Fruit fly (Drosophila melanogaster) whole organism, embryonic: ENCODE measurements around the gene CG10252.

Source experiments
- Ada2b ChIP-seq: fragments of 200-800 bp; sonication (Bioruptor generic); IDR thresholded peaks from 2 replicates; pipeline ENCODE4 v1.3.6; 2022; ENCODE audit warnings: missing biosample characterization, missing genetic modification characterization
- Atf6 ChIP-seq: fragments of 200-800 bp; sonication (Bioruptor generic); IDR thresholded peaks from 2 replicates; pipeline ENCODE4 v1.3.6; 2022; ENCODE audit warnings: missing biosample characterization, missing genetic modification characterization
- CG11398 ChIP-seq: fragments of 200-800 bp; sonication (Bioruptor generic); optimal IDR thresholded peaks from 2 replicates; lab custom pipeline; 2016; ENCODE audit warnings: missing biosample characterization, missing genetic modification characterization
- CG12236 ChIP-seq: fragments of 200-800 bp; sonication (Bioruptor generic); optimal IDR thresholded peaks from 2 replicates; lab custom pipeline; 2016; ENCODE audit warnings: missing biosample characterization, missing genetic modification characterization
- CG13775 ChIP-seq: fragments of 200-800 bp; sonication (Bioruptor generic); optimal IDR thresholded peaks from 3 replicates; lab custom pipeline; 2017; ENCODE audit warnings: missing biosample characterization, mild to moderate bottlenecking, missing genetic modification characterization
- CG17912 ChIP-seq: fragments of 200-800 bp; sonication (Bioruptor generic); optimal IDR thresholded peaks from 2 replicates; lab custom pipeline; 2018; ENCODE audit warnings: missing biosample characterization, mild to moderate bottlenecking, missing genetic modification characterization
- CG18599 ChIP-seq: fragments of 200-800 bp; sonication (Bioruptor generic); optimal IDR thresholded peaks from 3 replicates; lab custom pipeline; 2017; ENCODE audit warnings: missing biosample characterization, missing genetic modification characterization, mild to moderate bottlenecking, moderate library complexity, missing genetic modification reagents
- CG30020 ChIP-seq: fragments of 200-800 bp; optimal IDR thresholded peaks from 2 replicates; lab custom pipeline; 2019; ENCODE audit warnings: missing biosample characterization, mild to moderate bottlenecking, missing genetic modification characterization, moderate library complexity
- CG31224 ChIP-seq: fragments of 200-800 bp; sonication (Bioruptor generic); IDR thresholded peaks from 2 replicates; pipeline ENCODE4 v1.3.6; 2022; ENCODE audit warnings: missing biosample characterization, missing genetic modification characterization
- CG3163 ChIP-seq: fragments of 200-800 bp; sonication (Bioruptor generic); optimal IDR thresholded peaks from 3 replicates; lab custom pipeline; 2016; ENCODE audit warnings: missing biosample characterization, missing genetic modification characterization
- CG34376 ChIP-seq: fragments of 200-800 bp; sonication (Bioruptor generic); optimal IDR thresholded peaks from 2 replicates; lab custom pipeline; 2018; ENCODE audit warnings: missing biosample characterization, mild to moderate bottlenecking, missing genetic modification characterization
- CG8290 ChIP-seq, 3 experiments: fragments of 200-800 bp; sonication (Bioruptor generic); optimal IDR thresholded peaks; 2 replicates each; lab custom pipeline; 2016 to 2019; ENCODE audit warnings: missing biosample characterization in 3 of 3, missing genetic modification characterization in 3 of 3, mild to moderate bottlenecking in 2 of 3, moderate library complexity in 1 of 3
- CTCF ChIP-seq: fragments of 200-800 bp; sonication (Bioruptor generic); optimal IDR thresholded peaks from 2 replicates; lab custom pipeline; 2017; ENCODE audit warnings: missing biosample characterization, mild to moderate bottlenecking, missing genetic modification characterization, moderate library complexity
- D19B ChIP-seq: fragments of 200-800 bp; sonication (Bioruptor generic); optimal IDR thresholded peaks from 2 replicates; lab custom pipeline; 2017; ENCODE audit warnings: missing biosample characterization, mild to moderate bottlenecking, missing genetic modification characterization
- GATAe ChIP-seq: fragments of 200-800 bp; sonication (Bioruptor generic); conservative IDR thresholded peaks from 2 replicates; pipeline ENCODE4 v1.3.6; 2022; ENCODE audit warnings: missing biosample characterization, missing genetic modification characterization
- HLHmδ ChIP-seq: fragments of 200-800 bp; sonication (Bioruptor generic); optimal IDR thresholded peaks from 2 replicates; lab custom pipeline; 2018; ENCODE audit warnings: missing biosample characterization, mild to moderate bottlenecking, missing genetic modification characterization, moderate library complexity
- HmgD ChIP-seq: fragments of 200-800 bp; sonication (Bioruptor generic); optimal IDR thresholded peaks from 3 replicates; lab custom pipeline; 2016; ENCODE audit warnings: missing biosample characterization, missing genetic modification characterization
- HmgZ ChIP-seq: fragments of 200-800 bp; sonication (Bioruptor generic); optimal IDR thresholded peaks from 2 replicates; lab custom pipeline; 2018; ENCODE audit warnings: missing biosample characterization, mild to moderate bottlenecking, missing genetic modification characterization
- Hmr ChIP-seq: fragments of 200-800 bp; sonication (Bioruptor generic); optimal IDR thresholded peaks from 3 replicates; lab custom pipeline; 2017; ENCODE audit warnings: mild to moderate bottlenecking, missing biosample characterization, missing genetic modification reagents, missing genetic modification characterization
- Hr51 ChIP-seq, 2 experiments: fragments of 200-800 bp; sonication (Bioruptor generic); optimal IDR thresholded peaks; 2 replicates in 1 of 2; 3 replicates in 1 of 2; lab custom pipeline; 2016 to 2018; ENCODE audit warnings: missing biosample characterization in 2 of 2, missing genetic modification characterization in 2 of 2, mild to moderate bottlenecking in 1 of 2, moderate library complexity in 1 of 2
- Lim3 ChIP-seq: fragments of 200-800 bp; sonication (Bioruptor generic); IDR thresholded peaks from 2 replicates; pipeline ENCODE4 v1.3.6; 2022; ENCODE audit warnings: missing biosample characterization, missing genetic modification characterization
- Mad ChIP-seq: fragments of 200-800 bp; sonication (Bioruptor generic); optimal IDR thresholded peaks from 2 replicates; lab custom pipeline; 2016; ENCODE audit warnings: missing biosample characterization, missing genetic modification characterization
- Meics ChIP-seq: fragments of 200-800 bp; sonication (Bioruptor generic); optimal IDR thresholded peaks from 2 replicates; lab custom pipeline; 2017; ENCODE audit warnings: missing biosample characterization, mild to moderate bottlenecking, missing genetic modification characterization
- Mrtf ChIP-seq: fragments of 200-800 bp; sonication (Bioruptor generic); IDR thresholded peaks from 3 replicates; pipeline ENCODE4 v1.3.6; 2022; ENCODE audit warnings: missing biosample characterization, missing genetic modification characterization
- Myb ChIP-seq: fragments of 200-800 bp; sonication (Bioruptor generic); optimal IDR thresholded peaks from 2 replicates; lab custom pipeline; 2016; ENCODE audit warnings: missing biosample characterization, missing genetic modification characterization
- Nf-YB ChIP-seq: fragments of 200-800 bp; sonication (Bioruptor generic); optimal IDR thresholded peaks from 3 replicates; lab custom pipeline; 2019; ENCODE audit warnings: missing biosample characterization, mild to moderate bottlenecking, missing genetic modification characterization, moderate library complexity
- Oaz ChIP-seq: fragments of 200-800 bp; sonication (Bioruptor generic); IDR thresholded peaks from 2 replicates; pipeline ENCODE4 v1.3.6; 2022; ENCODE audit warnings: missing biosample characterization, missing genetic modification characterization
- PHDP ChIP-seq: fragments of 200-800 bp; sonication (Bioruptor generic); optimal IDR thresholded peaks from 3 replicates; lab custom pipeline; 2018; ENCODE audit warnings: missing biosample characterization, mild to moderate bottlenecking, missing genetic modification characterization, moderate library complexity
- Spps ChIP-seq: fragments of 200-800 bp; sonication (Bioruptor generic); optimal IDR thresholded peaks from 2 replicates; lab custom pipeline; 2018; ENCODE audit warnings: missing biosample characterization, mild to moderate bottlenecking, missing genetic modification characterization
- Usf ChIP-seq: fragments of 200-800 bp; sonication (Bioruptor generic); optimal IDR thresholded peaks from 2 replicates; lab custom pipeline; 2017; ENCODE audit warnings: missing genotype, missing biosample characterization, missing genetic modification characterization
- bbx ChIP-seq: fragments of 200-800 bp; sonication (Bioruptor generic); IDR thresholded peaks from 2 replicates; pipeline ENCODE4 v1.3.6; 2022; ENCODE audit warnings: missing biosample characterization, missing genetic modification characterization; ENCODE audit not compliant: partially characterized antibody
- chinmo ChIP-seq: fragments of 200-800 bp; sonication (Bioruptor generic); IDR thresholded peaks from 4 replicates; pipeline ENCODE4 v1.3.6; 2022; ENCODE audit warnings: missing biosample characterization, missing genetic modification characterization; ENCODE audit not compliant: partially characterized antibody
- ems ChIP-seq: fragments of 200-800 bp; sonication (Bioruptor generic); optimal IDR thresholded peaks from 3 replicates; lab custom pipeline; 2016; ENCODE audit warnings: missing biosample characterization, missing genetic modification characterization
- exex ChIP-seq: fragments of 200-800 bp; sonication (Bioruptor generic); optimal IDR thresholded peaks from 4 replicates; lab custom pipeline; 2018; ENCODE audit warnings: missing biosample characterization, mild to moderate bottlenecking, missing genetic modification characterization, moderate library complexity
- hkb ChIP-seq, 2 experiments: fragments of 200-800 bp in 1 of 2; fragments of >200 bp in 1 of 2; sonication (Bioruptor generic) in 1 of 2; IDR thresholded peaks in 1 of 2; optimal IDR thresholded peaks in 1 of 2; 2 replicates each; pipeline versions ENCODE4 v1.3.6 to Lab custom; 2017 to 2022; ENCODE audit warnings: missing biosample characterization in 1 of 2, missing genetic modification characterization in 1 of 2
- kah ChIP-seq: fragments of 200-800 bp; sonication (Bioruptor generic); optimal IDR thresholded peaks from 2 replicates; lab custom pipeline; 2018; ENCODE audit warnings: missing biosample characterization, mild to moderate bottlenecking, missing genetic modification characterization
- pros ChIP-seq: fragments of 200-800 bp; sonication (Bioruptor generic); optimal IDR thresholded peaks from 3 replicates; lab custom pipeline; 2019; ENCODE audit warnings: missing biosample characterization, mild to moderate bottlenecking, missing genetic modification characterization, moderate library complexity
- pzg ChIP-seq: fragments of 200-800 bp; sonication (Bioruptor generic); optimal IDR thresholded peaks from 3 replicates; lab custom pipeline; 2018; ENCODE audit warnings: missing biosample characterization, mild to moderate bottlenecking, missing genetic modification characterization, moderate library complexity
- rib ChIP-seq: fragments of 200-800 bp; sonication (Bioruptor generic); IDR thresholded peaks from 2 replicates; pipeline ENCODE4 v1.3.6; 2022; ENCODE audit warnings: missing biosample characterization, missing genetic modification characterization
- row ChIP-seq: fragments of 200-800 bp; sonication (Bioruptor generic); IDR thresholded peaks from 3 replicates; pipeline ENCODE4 v1.3.6; 2022; ENCODE audit warnings: missing biosample characterization, missing genetic modification characterization
- salm ChIP-seq: fragments of 200-800 bp; sonication (Bioruptor generic); optimal IDR thresholded peaks from 2 replicates; lab custom pipeline; 2018; ENCODE audit warnings: missing biosample characterization, mild to moderate bottlenecking, missing genetic modification characterization
- stc ChIP-seq: fragments of 200-800 bp; sonication (Bioruptor generic); IDR thresholded peaks from 2 replicates; pipeline ENCODE4 v1.3.6; 2022; ENCODE audit warnings: missing biosample characterization, missing genetic modification characterization
- unpg ChIP-seq: fragments of 200-800 bp; sonication (Bioruptor generic); optimal IDR thresholded peaks from 3 replicates; lab custom pipeline; 2018; ENCODE audit warnings: missing biosample characterization, mild to moderate bottlenecking, missing genetic modification characterization, moderate library complexity
- wek ChIP-seq: fragments of 200-800 bp; sonication (Bioruptor generic); optimal IDR thresholded peaks from 3 replicates; lab custom pipeline; 2018; ENCODE audit warnings: missing biosample characterization, mild to moderate bottlenecking, missing genetic modification characterization, moderate library complexity
- z ChIP-seq: fragments of 200-800 bp; sonication (Bioruptor generic); IDR thresholded peaks from 3 replicates; pipeline ENCODE4 v1.3.6; 2022; ENCODE audit warnings: missing biosample characterization, missing genetic modification characterization
- zfh1 ChIP-seq: fragments of 200-800 bp; sonication (Bioruptor generic); IDR thresholded peaks from 3 replicates; pipeline ENCODE4 v1.3.6; 2022; ENCODE audit warnings: missing biosample characterization, missing genetic modification characterization

Gene CG10252

dm6 chr3R:23724843-23725506, 28.9 kb upstream of the CG10252 start (continued):
- TF ChIP-seq chinmo (GFP tag; lab: Robert Waterston, UW) (0 out of 4 replicates have a peak, but pooled peaks have one; percentile 16), rib (GFP tag; lab: Robert Waterston, UW) (peak; percentile 70; the same call in 1 of the 2 replicates), GATAe (GFP tag; lab: Robert Waterston, UW) (peak; percentile 87), exex (tag; lab: Kevin White, UChicago) (peak; percentile 99), Hmr (peak; percentile 23), CG34376 (peak; percentile 85), pzg (GFP tag; lab: Kevin White, UChicago) (no peak), Atf6 (GFP tag; lab: Robert Waterston, UW) (0 out of 2 replicates have a peak, but pooled peaks have one; percentile 31), row (GFP tag; lab: Robert Waterston, UW) (0 out of 3 replicates have a peak, but pooled peaks have one; percentile 16), HmgZ (tag; lab: Kevin White, UChicago) (peak; percentile 2), CG12236 (no peak), wek (GFP tag; lab: Kevin White, UChicago) (no peak)
- TF ChIP-seq, all 482 proteins: peak for 24

dm6 chr3R:23723381-23724034, 27.5 kb upstream of the CG10252 start:
- peak; percentile 22 for TF ChIP-seq Myb (GFP tag; lab: Kevin White, UChicago)
- peak; percentile 52; the same call in 1 of the 2 replicates for TF ChIP-seq Atf6 (GFP tag; lab: Robert Waterston, UW)
- TF ChIP-seq D19B (GFP tag; lab: Kevin White, UChicago): no peak
- no peak for TF ChIP-seq Mad (GFP tag; lab: Kevin White, UChicago)
- no peak for TF ChIP-seq salm
- no peak for TF ChIP-seq unpg
- no peak for TF ChIP-seq Nf-YB (GFP tag; lab: Kevin White, UChicago)
- TF ChIP-seq CG18599 (GFP tag; lab: Kevin White, UChicago): no peak
- TF ChIP-seq HLHmδ (GFP tag; lab: Kevin White, UChicago): peak; percentile 36
- TF ChIP-seq CG8290 (GFP tag; optimal IDR thresholded peaks at IDR 0.05; lab: Kevin White, UChicago): peak; percentile 37
- TF ChIP-seq CG8290 (tag; optimal IDR thresholded peaks at IDR 0.05; lab: Kevin White, UChicago): peak in 1 of 2 experiments; percentile 51
- TF ChIP-seq zfh1 (GFP tag; lab: Robert Waterston, UW): peak; percentile 77
- no peak for TF ChIP-seq Lim3 (GFP tag; lab: Robert Waterston, UW)
- TF ChIP-seq Usf (GFP tag; lab: Kevin White, UChicago): no peak
- TF ChIP-seq Hr51 (GFP tag; optimal IDR thresholded peaks at IDR 0.05; lab: Kevin White, UChicago): no peak
- peak; percentile 19 for TF ChIP-seq PHDP
- TF ChIP-seq CG30020: no peak
- TF ChIP-seq kah: peak; percentile 31
- TF ChIP-seq HmgD (GFP tag; lab: Kevin White, UChicago): no peak
- TF ChIP-seq CG3163 (GFP tag; lab: Kevin White, UChicago): no peak
- TF ChIP-seq Mrtf: no peak
- TF ChIP-seq hkb (optimal IDR thresholded peaks at IDR 0.05; lab: Kevin White, UChicago): no peak
- TF ChIP-seq hkb (GFP tag; IDR thresholded peaks at IDR 0.05; lab: Robert Waterston, UW): peak; percentile 89
- no peak for TF ChIP-seq Oaz (GFP tag; lab: Robert Waterston, UW)
- no peak for TF ChIP-seq CG13775 (GFP tag; lab: Kevin White, UChicago)
- TF ChIP-seq Spps: no peak
- TF ChIP-seq ems (GFP tag; lab: Kevin White, UChicago): peak; percentile 23
- TF ChIP-seq CTCF (GFP tag; lab: Kevin White, UChicago): no peak
- no peak for TF ChIP-seq bbx (GFP tag; lab: Robert Waterston, UW)
- peak; percentile 68 for TF ChIP-seq Meics (GFP tag; lab: Kevin White, UChicago)
- no peak for TF ChIP-seq pros (GFP tag; lab: Kevin White, UChicago)
- TF ChIP-seq z (GFP tag; lab: Robert Waterston, UW): peak; percentile 56; the same call in 1 of the 3 replicates
- peak; percentile 52 for TF ChIP-seq Ada2b (GFP tag; lab: Robert Waterston, UW)
- peak; percentile 32 for TF ChIP-seq CG17912
- 0 out of 2 replicates have a peak, but pooled peaks have one; percentile 25 for TF ChIP-seq CG31224 (GFP tag; lab: Robert Waterston, UW)
- TF ChIP-seq CG11398 (GFP tag; lab: Kevin White, UChicago): peak; percentile 54
- TF ChIP-seq stc (GFP tag; lab: Robert Waterston, UW): peak; percentile 73
